Worm (Caenorhabditis elegans): Measurements from ENCODE around the gene T26E4.4.
"Not testable (repeated sequence)": the region's sequence is repeated elsewhere in the genome, so short reads cannot be mapped to it uniquely, and the experiment has no call there.

- TF ChIP-seq snpc-4 (GFP tag; optimal IDR thresholded peaks at IDR 0.05); snpc-4 (tag; optimal IDR thresholded peaks at IDR 0.05); attf-3 (GFP tag; conservative IDR thresholded peaks at IDR 0.05); lin-35 (GFP tag; optimal IDR thresholded peaks at IDR 0.05); tbp1 (GFP tag; optimal IDR thresholded peaks at IDR 0.05); ama-1 (optimal IDR thresholded peaks at IDR 0.05); ama-1 (GFP tag; optimal IDR thresholded peaks at IDR 0.05); F57A8.1 (GFP tag; optimal IDR thresholded peaks at IDR 0.05); madf-6 (GFP tag; IDR thresholded peaks at IDR 0.05); F10E7.11 (tag; optimal IDR thresholded peaks at IDR 0.05); unc-62 (GFP tag; optimal IDR thresholded peaks at IDR 0.05); lin-40 (tag; optimal IDR thresholded peaks at IDR 0.05); nfya-1 (tag; optimal IDR thresholded peaks at IDR 0.05; ENCODE audit: borderline replicate concordance, insufficient read depth): not testable (repeated sequence)
Observed at ce11 chrV:15752941-15753340, 39.4 kb downstream of the T26E4.4 start, which contains the start of gene str-5.
